Worm (Caenorhabditis elegans) whole organism, L4 larva: ENCODE results near the gene F36H9.1.

ENCODE experiments used
- F26F4.8 ChIP-seq: fragments of 200-800 bp; sonication (Bioruptor generic); conservative IDR thresholded peaks from 2 replicates; pipeline ENCODE4 v1.3.6; 2022; ENCODE audit warnings: missing genetic modification characterization, missing compliant biosample characterization
- F37D6.2 ChIP-seq: sonication (generic microtip); optimal IDR thresholded peaks from 2 replicates; lab custom pipeline; 2016; ENCODE audit warnings: mild to moderate bottlenecking, missing genetic modification characterization, missing compliant biosample characterization
- Y5F2A.4 ChIP-seq: fragments of 200-800 bp; sonication (Bioruptor generic); optimal IDR thresholded peaks from 2 replicates; lab custom pipeline; 2018; ENCODE audit warnings: mild to moderate bottlenecking, missing genetic modification characterization, missing compliant biosample characterization
- ZK337.2 ChIP-seq: fragments of 200-800 bp; sonication (Bioruptor generic); IDR thresholded peaks from 2 replicates; pipeline ENCODE4 v1.3.6; 2022; ENCODE audit warnings: missing genetic modification reagents, missing genetic modification characterization, missing compliant biosample characterization
- ZK546.5 ChIP-seq, 2 experiments: sonication (generic microtip); optimal IDR thresholded peaks; 2 replicates each; lab custom pipeline; 2017; ENCODE audit warnings: missing biosample characterization in 2 of 2, missing genetic modification characterization in 2 of 2
- aha-1 ChIP-seq: fragments of 150-350 bp; peaks from one replicate; lab custom pipeline; 2014; ENCODE audit warnings: missing biosample characterization, missing genetic modification characterization
- arid-1 ChIP-seq: fragments of 200-800 bp; sonication (Bioruptor generic); conservative IDR thresholded peaks from 2 replicates; pipeline ENCODE4 v1.3.6; 2022; ENCODE audit warnings: missing genetic modification reagents, missing genetic modification characterization, missing compliant biosample characterization
- ceh-82 ChIP-seq: sonication (generic microtip); optimal IDR thresholded peaks from 2 replicates; lab custom pipeline; 2017; ENCODE audit warnings: missing biosample characterization, missing genetic modification characterization
- ces-1 ChIP-seq: fragments of 150-350 bp; sonication (generic microtip); optimal IDR thresholded peaks from 4 replicates; lab custom pipeline; 2014; ENCODE audit warnings: missing biosample characterization, missing genetic modification reagents, missing genetic modification characterization
- ctbp-1 ChIP-seq: fragments of 200-800 bp; sonication (Bioruptor generic); IDR thresholded peaks from 2 replicates; pipeline ENCODE4 v1.3.6; 2022; ENCODE audit warnings: missing genetic modification reagents, missing genetic modification characterization, missing compliant biosample characterization
- daf-12 ChIP-seq: fragments of 150-350 bp; optimal IDR thresholded peaks from 2 replicates; lab custom pipeline; 2014; ENCODE audit warnings: missing biosample characterization, missing genetic modification reagents, missing genetic modification characterization
- daf-19 ChIP-seq: fragments of 200-800 bp; sonication (Bioruptor generic); conservative IDR thresholded peaks from 2 replicates; pipeline ENCODE4 v1.3.6; 2022; ENCODE audit warnings: missing genetic modification characterization, missing compliant biosample characterization
- dpl-1 ChIP-seq: fragments of 150-350 bp; optimal IDR thresholded peaks from 2 replicates; lab custom pipeline; 2014; ENCODE audit warnings: missing biosample characterization, missing genetic modification reagents, missing genetic modification characterization
- dve-1 ChIP-seq: sonication (generic microtip); optimal IDR thresholded peaks from 2 replicates; lab custom pipeline; 2017; ENCODE audit warnings: antibody characterized with exemption, mild to moderate bottlenecking, missing genetic modification characterization, missing compliant biosample characterization; ENCODE audit not compliant: insufficient read depth
- fos-1 ChIP-seq: fragments of 150-350 bp; optimal IDR thresholded peaks from 2 replicates; lab custom pipeline; 2014; ENCODE audit warnings: missing biosample characterization, missing genetic modification characterization
- gei-8 ChIP-seq: fragments of 200-800 bp; sonication (Bioruptor generic); optimal IDR thresholded peaks from 2 replicates; lab custom pipeline; 2018; ENCODE audit warnings: mild to moderate bottlenecking, missing genetic modification characterization, missing compliant biosample characterization
- hlh-11 ChIP-seq: fragments of 200-800 bp; sonication (Bioruptor generic); optimal IDR thresholded peaks from 2 replicates; lab custom pipeline; 2018; ENCODE audit warnings: mild to moderate bottlenecking, missing genetic modification characterization, missing compliant biosample characterization
- hlh-30 ChIP-seq: sonication (generic microtip); optimal IDR thresholded peaks from 2 replicates; lab custom pipeline; 2017; ENCODE audit warnings: antibody characterized with exemption, mild to moderate bottlenecking, missing genetic modification characterization, missing compliant biosample characterization; ENCODE audit not compliant: insufficient read depth
- jun-1 ChIP-seq: fragments of 150-350 bp; optimal IDR thresholded peaks from 2 replicates; lab custom pipeline; 2014; ENCODE audit warnings: missing biosample characterization, missing genetic modification reagents, missing genetic modification characterization
- lin-15B ChIP-seq: fragments of 150-350 bp; sonication (generic microtip); optimal IDR thresholded peaks from 3 replicates; lab custom pipeline; 2014; ENCODE audit warnings: missing biosample characterization, missing genetic modification characterization
- lin-38 ChIP-seq: fragments of 200-800 bp; sonication (Bioruptor generic); IDR thresholded peaks from 2 replicates; pipeline ENCODE4 v1.3.6; 2022; ENCODE audit warnings: missing genetic modification reagents, missing genetic modification characterization, missing compliant biosample characterization
- lir-3 ChIP-seq: sonication (generic microtip); optimal IDR thresholded peaks from 2 replicates; lab custom pipeline; 2016; ENCODE audit warnings: mild to moderate bottlenecking, missing genetic modification characterization, missing compliant biosample characterization
- lsy-2 ChIP-seq, 2 experiments: fragments of 150-350 bp in 1 of 2; sonication (generic microtip) in 1 of 2; optimal IDR thresholded peaks; 2 replicates each; lab custom pipeline; 2014 to 2017; ENCODE audit warnings: missing biosample characterization in 2 of 2, missing genetic modification characterization in 2 of 2
- mdl-1 ChIP-seq, 2 experiments: fragments of 150-350 bp in 1 of 2; sonication (generic microtip) in 1 of 2; optimal IDR thresholded peaks; 2 replicates each; lab custom pipeline; 2014 to 2017; ENCODE audit warnings: missing biosample characterization in 2 of 2, missing genetic modification characterization in 2 of 2
- mdt-29 ChIP-seq: fragments of 200-800 bp; sonication (Bioruptor generic); IDR thresholded peaks from 2 replicates; pipeline ENCODE4 v1.3.6; 2022; ENCODE audit warnings: missing genetic modification reagents, missing genetic modification characterization, missing compliant biosample characterization
- mep-1 ChIP-seq: fragments of 150-350 bp; sonication (generic microtip); optimal IDR thresholded peaks from 3 replicates; lab custom pipeline; 2014; ENCODE audit warnings: missing biosample characterization, missing genetic modification characterization
- mes-2 ChIP-seq: sonication (generic microtip); optimal IDR thresholded peaks from 2 replicates; lab custom pipeline; 2016; ENCODE audit warnings: missing genotype, mild to moderate bottlenecking, missing genetic modification characterization, missing compliant biosample characterization; ENCODE audit not compliant: poor library complexity, severe bottlenecking
- nhr-102 ChIP-seq: sonication (generic microtip); optimal IDR thresholded peaks from 2 replicates; lab custom pipeline; 2016; ENCODE audit warnings: mild to moderate bottlenecking, missing genetic modification characterization, moderate library complexity, missing compliant biosample characterization
- nhr-11 ChIP-seq: fragments of 150-350 bp; optimal IDR thresholded peaks from 2 replicates; lab custom pipeline; 2014; ENCODE audit warnings: missing biosample characterization, missing genetic modification characterization
- nhr-25 ChIP-seq: sonication (generic microtip); optimal IDR thresholded peaks from 2 replicates; lab custom pipeline; 2017; ENCODE audit warnings: missing genetic modification characterization, mild to moderate bottlenecking, missing compliant biosample characterization, antibody characterized with exemption, moderate library complexity, borderline replicate concordance; ENCODE audit not compliant: insufficient read depth
- nhr-77 ChIP-seq: fragments of 150-350 bp; optimal IDR thresholded peaks from 2 replicates; lab custom pipeline; 2014; ENCODE audit warnings: missing biosample characterization, missing genetic modification characterization
- rbr-2 ChIP-seq: sonication (generic microtip); optimal IDR thresholded peaks from 2 replicates; lab custom pipeline; 2016; ENCODE audit warnings: missing genotype, missing genetic modification characterization, missing compliant biosample characterization
- saeg-2 ChIP-seq: fragments of 200-800 bp; sonication (Bioruptor generic); IDR thresholded peaks from 2 replicates; pipeline ENCODE4 v1.3.6; 2022; ENCODE audit warnings: missing genetic modification reagents, missing genetic modification characterization, missing compliant biosample characterization
- snpc-1.2 ChIP-seq: fragments of 200-800 bp; sonication (Bioruptor generic); IDR thresholded peaks from 2 replicates; pipeline ENCODE4 v1.3.6; 2022; ENCODE audit warnings: missing genetic modification reagents, missing genetic modification characterization, missing compliant biosample characterization
- snpc-4 ChIP-seq: fragments of 150-350 bp; optimal IDR thresholded peaks from 2 replicates; lab custom pipeline; 2014; ENCODE audit warnings: missing biosample characterization, missing genetic modification characterization
- spr-3 ChIP-seq: fragments of 200-800 bp; sonication (Bioruptor generic); optimal IDR thresholded peaks from 2 replicates; lab custom pipeline; 2018; ENCODE audit warnings: mild to moderate bottlenecking, missing genetic modification characterization, missing compliant biosample characterization
- tra-1 ChIP-seq: fragments of 200-800 bp; sonication (Bioruptor generic); IDR thresholded peaks from 2 replicates; pipeline ENCODE4 v1.3.6; 2022; ENCODE audit warnings: missing genetic modification reagents, missing genetic modification characterization, missing compliant biosample characterization
- vab-7 ChIP-seq: fragments of 200-800 bp; sonication (Bioruptor generic); IDR thresholded peaks from 2 replicates; pipeline ENCODE4 v1.3.6; 2022; ENCODE audit warnings: missing genetic modification reagents, missing genetic modification characterization, missing compliant biosample characterization
- zag-1 ChIP-seq: fragments of 150-350 bp; optimal IDR thresholded peaks from 2 replicates; lab custom pipeline; 2014; ENCODE audit warnings: missing biosample characterization, missing genetic modification characterization
- zip-2 ChIP-seq: fragments of 150-350 bp; optimal IDR thresholded peaks from 2 replicates; lab custom pipeline; 2014; ENCODE audit warnings: missing biosample characterization, missing genetic modification characterization
- ztf-11 ChIP-seq: fragments of 150-350 bp; optimal IDR thresholded peaks from 2 replicates; lab custom pipeline; 2014; ENCODE audit warnings: missing biosample characterization, missing genetic modification characterization

Gene F36H9.1

DNA sequence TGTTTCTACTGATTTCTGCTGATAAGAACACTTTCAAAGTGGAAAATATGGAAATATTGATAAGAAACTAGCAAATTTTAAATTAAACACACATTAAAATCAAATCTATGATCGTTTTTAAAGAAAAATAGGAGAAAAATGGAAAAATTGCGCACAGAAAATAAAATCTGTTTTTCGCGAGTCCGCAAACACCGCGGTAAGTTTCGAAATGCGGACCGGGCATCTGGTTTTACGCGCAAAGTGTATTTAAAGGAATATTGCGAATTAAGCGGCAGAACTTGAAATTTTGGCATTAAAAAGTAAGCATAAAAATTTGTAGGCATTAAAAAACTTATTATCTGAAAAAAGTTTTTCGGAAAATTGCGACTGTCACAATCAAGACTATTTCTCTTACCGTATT, 21.2 kb upstream of the F36H9.1 start:
- TF ChIP-seq ZK546.5 (tag; optimal IDR thresholded peaks at IDR 0.05; lab: Kevin White, UChicago) = no peak
- no peak for TF ChIP-seq ces-1 (GFP tag; lab: Kevin White, UChicago)
- no peak for TF ChIP-seq fos-1 (tag; lab: Kevin White, UChicago)
- TF ChIP-seq nhr-11 (tag; lab: Kevin White, UChicago) = no peak
- no peak for TF ChIP-seq mdt-29 (GFP tag; lab: Robert Waterston, UW)
- TF ChIP-seq lin-15B (tag; lab: Kevin White, UChicago) = no peak
- TF ChIP-seq F26F4.8 (GFP tag; lab: Robert Waterston, UW) = no peak
- TF ChIP-seq ZK337.2 = no peak
- TF ChIP-seq daf-12 (tag; lab: Kevin White, UChicago) = no peak
- no peak for TF ChIP-seq spr-3 (GFP tag; lab: Kevin White, UChicago)
- no peak for TF ChIP-seq mdl-1 (tag; optimal IDR thresholded peaks at IDR 0.05; lab: Kevin White, UChicago)
- no peak for TF ChIP-seq daf-19 (GFP tag; lab: Robert Waterston, UW)
- TF ChIP-seq snpc-4 (tag; lab: Kevin White, UChicago) = no peak
- TF ChIP-seq vab-7 (GFP tag; lab: Robert Waterston, UW) = no peak
- peak; percentile 18 for TF ChIP-seq mes-2
- no peak for TF ChIP-seq F37D6.2 (tag; lab: Kevin White, UChicago)
- no peak for TF ChIP-seq hlh-11
- peak in 1 of 2 experiments; percentile 14 for TF ChIP-seq lsy-2 (tag; optimal IDR thresholded peaks at IDR 0.05; lab: Kevin White, UChicago)
- peak; percentile 18 for TF ChIP-seq hlh-30
- TF ChIP-seq nhr-77 (tag; lab: Kevin White, UChicago) = no peak
- no peak for TF ChIP-seq arid-1
- TF ChIP-seq jun-1 (tag; lab: Kevin White, UChicago) = no peak
- TF ChIP-seq tra-1 (GFP tag; lab: Robert Waterston, UW) = no peak
- TF ChIP-seq nhr-25 (tag; lab: Kevin White, UChicago) = no peak
- TF ChIP-seq ztf-11 (tag; lab: Kevin White, UChicago) = no peak
- TF ChIP-seq aha-1 = peak; percentile 39
- no peak for TF ChIP-seq zip-2 (tag; lab: Kevin White, UChicago)
- no peak for TF ChIP-seq dpl-1 (GFP tag; lab: Kevin White, UChicago)
- no peak for TF ChIP-seq zag-1 (tag; lab: Kevin White, UChicago)
- no peak for TF ChIP-seq gei-8
- TF ChIP-seq nhr-102 = no peak
- TF ChIP-seq lin-38 = no peak
- no peak for TF ChIP-seq snpc-1.2 (GFP tag; lab: Robert Waterston, UW)
- TF ChIP-seq Y5F2A.4 (GFP tag; lab: Kevin White, UChicago) = no peak
- no peak for TF ChIP-seq ceh-82 (tag; lab: Kevin White, UChicago)
- TF ChIP-seq rbr-2 (tag; lab: Kevin White, UChicago) = no peak
- peak; percentile 3 for TF ChIP-seq dve-1

DNA sequence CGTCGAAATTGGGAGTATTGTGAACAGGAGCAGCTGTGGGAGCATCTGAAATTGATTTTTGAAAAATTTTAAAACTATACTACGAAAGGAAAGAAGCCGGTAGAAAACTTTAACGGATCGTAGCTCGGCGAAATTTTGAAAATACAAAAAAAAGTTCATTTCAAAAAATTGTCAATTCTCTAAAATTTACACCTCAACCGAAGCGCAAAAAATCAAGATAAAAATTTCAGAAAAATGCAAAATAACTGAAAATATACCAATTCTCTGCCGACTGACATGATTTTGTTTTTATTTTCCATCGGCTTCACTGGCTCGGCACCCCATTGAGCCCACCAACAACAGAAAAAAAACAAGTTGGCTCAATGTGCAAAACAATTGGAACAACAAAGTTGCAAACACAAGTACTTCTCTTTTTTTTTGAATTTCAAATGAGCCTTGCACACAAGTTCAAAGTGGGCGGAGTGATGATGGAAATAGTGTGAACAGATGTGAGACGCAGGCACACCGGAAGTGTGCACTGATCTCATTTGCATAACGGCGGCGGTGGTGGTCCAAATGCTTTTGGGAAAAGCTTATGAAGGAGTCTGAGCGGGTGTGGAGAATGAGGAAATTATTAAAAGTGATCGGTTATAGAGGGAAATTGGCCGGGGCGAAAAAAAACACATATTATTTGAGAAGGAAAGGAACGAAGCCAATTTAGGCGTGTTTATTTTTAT, 19.3 kb upstream of the F36H9.1 start, which contains the start of gene F36H9.7:
Gene F36H9.7, minus strand, starts transcription at position 51 of the 716 bp plus-strand sequence.
- TF ChIP-seq lir-3 (tag; lab: Kevin White, UChicago) (no peak), jun-1 (tag; lab: Kevin White, UChicago) (no peak), F37D6.2 (tag; lab: Kevin White, UChicago) (no peak), hlh-30 (no peak), ctbp-1 (GFP tag; lab: Robert Waterston, UW) (no peak), F26F4.8 (GFP tag; lab: Robert Waterston, UW) (no peak), lin-15B (tag; lab: Kevin White, UChicago) (no peak), saeg-2 (GFP tag; lab: Robert Waterston, UW) (no peak), mep-1 (tag; lab: Kevin White, UChicago) (no peak)
